Fruit fly (Drosophila melanogaster) whole organism, embryonic: ENCODE results near the gene CG6766.
A peak's percentile ranks its signal among the peaks of the same experiment; 100 is the strongest.

Experiments
- BtbVII ChIP-seq: fragments of 200-800 bp; sonication (Bioruptor generic); optimal IDR thresholded peaks from 3 replicates; lab custom pipeline; 2017; ENCODE audit warnings: missing biosample characterization, mild to moderate bottlenecking, missing genetic modification characterization
- CG10462 ChIP-seq: fragments of 200-800 bp; sonication (Bioruptor generic); optimal IDR thresholded peaks from 2 replicates; lab custom pipeline; 2016; ENCODE audit warnings: missing biosample characterization, missing genetic modification characterization
- CG10959 ChIP-seq: fragments of 200-800 bp; sonication (Bioruptor generic); IDR thresholded peaks from 2 replicates; pipeline ENCODE4 v1.3.6; 2022; ENCODE audit warnings: missing biosample characterization, missing genetic modification characterization
- CG11723 ChIP-seq: fragments of 200-800 bp; sonication (Bioruptor generic); optimal IDR thresholded peaks from 2 replicates; lab custom pipeline; 2017; ENCODE audit warnings: missing biosample characterization, mild to moderate bottlenecking, missing genetic modification characterization
- CG12769 ChIP-seq: fragments of 200-800 bp; sonication (Bioruptor generic); optimal IDR thresholded peaks from 2 replicates; lab custom pipeline; 2019; ENCODE audit warnings: missing biosample characterization, mild to moderate bottlenecking, missing genetic modification characterization, moderate library complexity
- CG15696 ChIP-seq: fragments of 200-800 bp; sonication (Bioruptor generic); optimal IDR thresholded peaks from 2 replicates; lab custom pipeline; 2019; ENCODE audit warnings: missing biosample characterization, mild to moderate bottlenecking, missing genetic modification characterization, moderate library complexity
- CG17829 ChIP-seq: fragments of 200-800 bp; optimal IDR thresholded peaks from 2 replicates; lab custom pipeline; 2019; ENCODE audit warnings: missing biosample characterization, mild to moderate bottlenecking, missing genetic modification characterization, moderate library complexity
- CG31224 ChIP-seq: fragments of 200-800 bp; sonication (Bioruptor generic); IDR thresholded peaks from 2 replicates; pipeline ENCODE4 v1.3.6; 2022; ENCODE audit warnings: missing biosample characterization, missing genetic modification characterization
- CG31365 ChIP-seq: fragments of 200-800 bp; sonication (Bioruptor generic); optimal IDR thresholded peaks from 2 replicates; lab custom pipeline; 2018; ENCODE audit warnings: missing biosample characterization, mild to moderate bottlenecking, missing genetic modification characterization
- CG33557 ChIP-seq: fragments of 200-800 bp; sonication (Bioruptor generic); optimal IDR thresholded peaks from 2 replicates; lab custom pipeline; 2019; ENCODE audit warnings: missing biosample characterization, mild to moderate bottlenecking, missing genetic modification characterization, moderate library complexity
- CG6765 ChIP-seq: fragments of 200-800 bp; sonication (Bioruptor generic); optimal IDR thresholded peaks from 3 replicates; lab custom pipeline; 2017; ENCODE audit warnings: missing biosample characterization, mild to moderate bottlenecking, missing genetic modification characterization
- CG8765 ChIP-seq: fragments of 200-800 bp; sonication (Bioruptor generic); IDR thresholded peaks from 2 replicates; pipeline ENCODE4 v1.3.6; 2022; ENCODE audit warnings: missing biosample characterization, missing genetic modification characterization
- CG9817 ChIP-seq: fragments of 200-800 bp; sonication (Bioruptor generic); optimal IDR thresholded peaks from 2 replicates; lab custom pipeline; 2018; ENCODE audit warnings: missing biosample characterization, mild to moderate bottlenecking, missing genetic modification characterization, moderate library complexity
- Dad ChIP-seq: fragments of 200-800 bp; sonication (Bioruptor generic); optimal IDR thresholded peaks from 3 replicates; lab custom pipeline; 2016; ENCODE audit warnings: missing biosample characterization, missing genetic modification characterization
- Dip3 ChIP-seq: fragments of 200-800 bp; sonication (Bioruptor generic); optimal IDR thresholded peaks from 3 replicates; lab custom pipeline; 2016; ENCODE audit warnings: missing biosample characterization, missing genetic modification characterization
- Dp ChIP-seq: fragments of 200-800 bp; sonication (Bioruptor generic); optimal IDR thresholded peaks from 2 replicates; lab custom pipeline; 2018; ENCODE audit warnings: missing biosample characterization, mild to moderate bottlenecking, missing genetic modification characterization, moderate library complexity
- Ets65A ChIP-seq: fragments of 200-800 bp; sonication (Bioruptor generic); peaks from one replicate; lab custom pipeline; 2016; ENCODE audit warnings: missing biosample characterization, missing genetic modification characterization
- Gsc ChIP-seq: fragments of 200-800 bp; sonication (Bioruptor generic); IDR thresholded peaks from 2 replicates; pipeline ENCODE4 v1.3.6; 2022; ENCODE audit warnings: missing biosample characterization, missing genetic modification characterization
- HLH4C ChIP-seq: fragments of 200-800 bp; sonication (Bioruptor generic); IDR thresholded peaks from 3 replicates; pipeline ENCODE4 v1.3.6; 2022; ENCODE audit warnings: missing biosample characterization, missing genetic modification characterization; ENCODE audit not compliant: partially characterized antibody
- Hey ChIP-seq: fragments of 200-800 bp; sonication (Bioruptor generic); optimal IDR thresholded peaks from 3 replicates; lab custom pipeline; 2018; ENCODE audit warnings: missing biosample characterization, mild to moderate bottlenecking, missing genetic modification characterization
- Lpt ChIP-seq: fragments of >200 bp; optimal IDR thresholded peaks from 2 replicates; lab custom pipeline; 2018; ENCODE audit warnings: missing biosample characterization, missing genetic modification characterization
- Mad ChIP-seq: fragments of 200-800 bp; sonication (Bioruptor generic); optimal IDR thresholded peaks from 2 replicates; lab custom pipeline; 2016; ENCODE audit warnings: missing biosample characterization, missing genetic modification characterization
- Ptx1 ChIP-seq: fragments of 200-800 bp; sonication (Bioruptor generic); IDR thresholded peaks from 2 replicates; pipeline ENCODE4 v1.3.6; 2022; ENCODE audit warnings: missing biosample characterization, missing genetic modification characterization
- Rfx ChIP-seq: fragments of 200-800 bp; sonication (Bioruptor generic); IDR thresholded peaks from 2 replicates; pipeline ENCODE4 v1.3.6; 2022; ENCODE audit warnings: missing biosample characterization, missing genetic modification characterization
- Side ChIP-seq: fragments of 200-800 bp; sonication (Bioruptor generic); optimal IDR thresholded peaks from 2 replicates; lab custom pipeline; 2016; ENCODE audit warnings: missing biosample characterization, missing genetic modification characterization
- Stat92E ChIP-seq, 3 experiments: fragments of >200 bp in 2 of 3; fragments of 200-800 bp in 1 of 3; sonication (Bioruptor generic) in 1 of 3; optimal IDR thresholded peaks; 2 replicates each; lab custom pipeline; 2017 to 2019; ENCODE audit warnings: missing biosample characterization in 3 of 3, missing genetic modification characterization in 3 of 3, mild to moderate bottlenecking in 1 of 3, moderate library complexity in 1 of 3
- Trl ChIP-seq, 3 experiments: fragments of >200 bp in 2 of 3; fragments of 200-800 bp in 1 of 3; sonication (Bioruptor generic) in 1 of 3; optimal IDR thresholded peaks; 2 replicates in 1 of 3; 3 replicates in 2 of 3; lab custom pipeline; 2016 to 2017; ENCODE audit warnings: missing biosample characterization in 1 of 3, missing genetic modification characterization in 1 of 3
- Vsx1 ChIP-seq: fragments of 200-800 bp; sonication (Bioruptor generic); optimal IDR thresholded peaks from 2 replicates; lab custom pipeline; 2017; ENCODE audit warnings: missing biosample characterization, mild to moderate bottlenecking, missing genetic modification characterization, missing genetic modification reagents
- Xrp1 ChIP-seq: fragments of 200-800 bp; sonication (Bioruptor generic); IDR thresholded peaks from 2 replicates; pipeline ENCODE4 v1.3.6; 2022; ENCODE audit warnings: missing biosample characterization, missing genetic modification characterization
- aop ChIP-seq: fragments of 200-800 bp; sonication (Bioruptor generic); IDR thresholded peaks from 2 replicates; pipeline ENCODE4 v1.3.6; 2022; ENCODE audit warnings: missing biosample characterization, missing genetic modification characterization
- cwo ChIP-seq: fragments of 200-800 bp; sonication (Bioruptor generic); optimal IDR thresholded peaks from 3 replicates; lab custom pipeline; 2017; ENCODE audit warnings: missing biosample characterization, missing genetic modification characterization, mild to moderate bottlenecking, moderate library complexity, missing genetic modification reagents
- dmrt99B ChIP-seq: fragments of 200-800 bp; sonication (Bioruptor generic); optimal IDR thresholded peaks from 2 replicates; lab custom pipeline; 2018; ENCODE audit warnings: missing biosample characterization, mild to moderate bottlenecking, missing genetic modification characterization, moderate library complexity
- dpn ChIP-seq, 2 experiments: fragments of 200-800 bp; sonication (Bioruptor generic); optimal IDR thresholded peaks; 3 replicates each; lab custom pipeline; 2016; ENCODE audit warnings: missing biosample characterization in 2 of 2, missing genetic modification characterization in 2 of 2
- dysf ChIP-seq: fragments of 200-800 bp; sonication (Bioruptor generic); IDR thresholded peaks from 3 replicates; pipeline ENCODE4 v1.3.6; 2022; ENCODE audit warnings: missing biosample characterization, missing genetic modification characterization
- emc ChIP-seq: fragments of 200-800 bp; sonication (Bioruptor generic); optimal IDR thresholded peaks from 2 replicates; lab custom pipeline; 2016; ENCODE audit warnings: missing biosample characterization, missing genetic modification characterization
- ems ChIP-seq: fragments of 200-800 bp; sonication (Bioruptor generic); optimal IDR thresholded peaks from 3 replicates; lab custom pipeline; 2016; ENCODE audit warnings: missing biosample characterization, missing genetic modification characterization
- gcm2 ChIP-seq: fragments of 200-800 bp; sonication (Bioruptor generic); optimal IDR thresholded peaks from 2 replicates; lab custom pipeline; 2016; ENCODE audit warnings: missing biosample characterization, missing genetic modification characterization
- gsb ChIP-seq: fragments of 200-800 bp; sonication (Bioruptor generic); IDR thresholded peaks from 2 replicates; pipeline ENCODE4 v1.3.6; 2022; ENCODE audit warnings: missing biosample characterization, missing genetic modification characterization
- hbn ChIP-seq: fragments of 200-800 bp; sonication (Bioruptor generic); IDR thresholded peaks from 2 replicates; pipeline ENCODE4 v1.3.6; 2022; ENCODE audit warnings: missing biosample characterization, missing genetic modification characterization; ENCODE audit not compliant: partially characterized antibody
- kni ChIP-seq: fragments of 200-800 bp; sonication (Bioruptor generic); optimal IDR thresholded peaks from 3 replicates; lab custom pipeline; 2017; ENCODE audit warnings: mild to moderate bottlenecking, missing biosample characterization, missing genetic modification reagents, missing genetic modification characterization
- lmd ChIP-seq: fragments of 200-800 bp; sonication (Bioruptor generic); IDR thresholded peaks from 2 replicates; pipeline ENCODE4 v1.3.6; 2022; ENCODE audit warnings: missing biosample characterization, missing genetic modification characterization
- mld ChIP-seq: fragments of 200-800 bp; sonication (Bioruptor generic); IDR thresholded peaks from 3 replicates; pipeline ENCODE4 v1.3.6; 2022; ENCODE audit warnings: missing biosample characterization, missing genetic modification characterization; ENCODE audit not compliant: partially characterized antibody
- oc ChIP-seq: fragments of 200-800 bp; sonication (Bioruptor generic); optimal IDR thresholded peaks from 2 replicates; lab custom pipeline; 2018; ENCODE audit warnings: missing biosample characterization, mild to moderate bottlenecking, missing genetic modification characterization, moderate library complexity
- pita ChIP-seq: fragments of 200-800 bp; sonication (Bioruptor generic); optimal IDR thresholded peaks from 2 replicates; lab custom pipeline; 2017; ENCODE audit warnings: missing biosample characterization, mild to moderate bottlenecking, missing genetic modification characterization
- sisA ChIP-seq: fragments of 200-800 bp; sonication (Bioruptor generic); IDR thresholded peaks from 2 replicates; pipeline ENCODE4 v1.3.6; 2022; ENCODE audit warnings: missing biosample characterization, missing genetic modification characterization
- sr ChIP-seq: fragments of 200-800 bp; sonication (Bioruptor generic); IDR thresholded peaks from 3 replicates; pipeline ENCODE4 v1.3.6; 2022; ENCODE audit warnings: missing biosample characterization, missing genetic modification characterization
- toy ChIP-seq: fragments of 200-800 bp; sonication (Bioruptor generic); IDR thresholded peaks from 2 replicates; pipeline ENCODE4 v1.3.6; 2022; ENCODE audit warnings: missing biosample characterization, missing genetic modification characterization
- ttk ChIP-seq: fragments of 200-800 bp; sonication (Bioruptor generic); IDR thresholded peaks from 2 replicates; pipeline ENCODE4 v2.1.2; 2022; ENCODE audit warnings: missing biosample characterization, missing genetic modification characterization
- zfh2 ChIP-seq: fragments of 200-800 bp; sonication (Bioruptor generic); optimal IDR thresholded peaks from 2 replicates; lab custom pipeline; 2016; ENCODE audit warnings: missing biosample characterization, missing genetic modification characterization

CG6766 gene

DNA sequence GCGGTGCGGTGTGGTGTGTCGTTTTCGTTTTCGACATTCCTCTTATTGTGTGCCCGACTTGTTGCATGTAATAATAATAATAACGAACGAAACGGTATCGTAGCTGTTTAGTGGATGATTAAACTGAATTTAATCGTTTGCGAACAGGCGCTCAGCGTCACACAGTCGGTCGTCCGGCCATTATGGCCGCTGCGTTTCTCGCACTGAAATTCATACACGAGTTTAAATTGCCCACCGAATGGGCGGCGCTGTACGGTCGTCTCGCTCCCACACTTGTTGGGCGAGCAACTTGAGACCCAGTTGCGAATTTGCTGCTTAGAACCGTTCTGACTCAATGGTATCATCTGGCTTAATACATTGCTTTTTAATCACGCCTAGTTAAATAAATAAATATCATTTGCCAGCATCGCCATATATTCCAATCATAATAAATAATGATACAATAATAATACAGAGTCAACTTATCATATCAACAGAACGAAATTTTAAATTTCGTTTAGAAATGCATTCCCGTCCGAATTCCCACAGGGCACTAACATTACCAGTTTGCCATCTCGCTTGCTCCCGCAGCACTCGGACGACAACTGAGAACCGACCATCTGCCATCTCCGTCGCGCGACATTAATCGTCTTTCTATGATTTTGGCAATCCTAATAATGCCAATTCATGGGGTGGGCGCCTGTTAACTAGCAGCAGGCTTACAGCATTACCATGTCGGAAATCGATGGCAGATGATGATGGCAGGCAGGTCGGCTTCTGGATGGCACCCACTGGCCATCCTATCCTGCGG, 29.4 kb downstream of the CG6766 start (continued):
- TF ChIP-seq Rfx = no peak
- TF ChIP-seq dysf (GFP tag; lab: Robert Waterston, UW) = no peak
- TF ChIP-seq Gsc (GFP tag; lab: Robert Waterston, UW) = no peak
- TF ChIP-seq oc (tag; lab: Kevin White, UChicago) = no peak
- no peak for TF ChIP-seq Dp
- TF ChIP-seq Dad (GFP tag; lab: Kevin White, UChicago) = peak; percentile 68
- TF ChIP-seq aop (GFP tag; lab: Robert Waterston, UW) = no peak
- peak; percentile 29 for TF ChIP-seq Side (GFP tag; lab: Kevin White, UChicago)
- TF ChIP-seq CG33557 (GFP tag; lab: Kevin White, UChicago) = peak; percentile 91
- TF ChIP-seq Xrp1 = no peak
- TF ChIP-seq pita (GFP tag; lab: Kevin White, UChicago) = no peak
- peak; percentile 91 for TF ChIP-seq CG17829 (tag; lab: Kevin White, UChicago)
- TF ChIP-seq dmrt99B (tag; lab: Kevin White, UChicago) = peak; percentile 92
- peak; percentile 88 for TF ChIP-seq cwo (GFP tag; lab: Kevin White, UChicago)
- TF ChIP-seq dpn (GFP tag; optimal IDR thresholded peaks at IDR 0.05; lab: Kevin White, UChicago) = peak; percentile 82 to 91
- no peak for TF ChIP-seq CG8765 (GFP tag; lab: Robert Waterston, UW)
- peak; percentile 87 for TF ChIP-seq CG6765 (GFP tag; lab: Kevin White, UChicago)
- no peak for TF ChIP-seq toy (GFP tag; lab: Robert Waterston, UW)
- TF ChIP-seq Mad = peak; percentile 81
- peak; percentile 67 for TF ChIP-seq CG31365 (tag; lab: Kevin White, UChicago)
- TF ChIP-seq kni (GFP tag; lab: Kevin White, UChicago) = no peak
- TF ChIP-seq Trl (optimal IDR thresholded peaks at IDR 0.05; lab: Kevin White, UChicago) = no peak
- TF ChIP-seq Trl (GFP tag; optimal IDR thresholded peaks at IDR 0.05; lab: Kevin White, UChicago) = peak; percentile 38
- TF ChIP-seq CG15696 (tag; lab: Kevin White, UChicago) = peak; percentile 94
- peak; percentile 94 for TF ChIP-seq CG12769 (tag; lab: Kevin White, UChicago)
- peak; percentile 66 for TF ChIP-seq Hey (tag; lab: Kevin White, UChicago)
- no peak for TF ChIP-seq sr (GFP tag; lab: Robert Waterston, UW)
- TF ChIP-seq ttk (GFP tag; lab: Robert Waterston, UW) = no peak
- peak; percentile 92 for TF ChIP-seq Vsx1 (GFP tag; lab: Kevin White, UChicago)
- TF ChIP-seq mld = no peak
- TF ChIP-seq ems = peak; percentile 84
- TF ChIP-seq Ets65A (GFP tag; lab: Kevin White, UChicago) = peak; percentile 93
- TF ChIP-seq zfh2 (GFP tag; lab: Kevin White, UChicago) = peak; percentile 81
- TF ChIP-seq Dip3 (GFP tag; lab: Kevin White, UChicago) = peak; percentile 78
- peak; percentile 89 for TF ChIP-seq CG11723 (GFP tag; lab: Kevin White, UChicago)
- peak; percentile 94 for TF ChIP-seq CG9817 (tag; lab: Kevin White, UChicago)
- TF ChIP-seq sisA (GFP tag; lab: Robert Waterston, UW) = no peak
- TF ChIP-seq HLH4C (GFP tag; lab: Robert Waterston, UW) = no peak
- TF ChIP-seq CG31224 (GFP tag; lab: Robert Waterston, UW) = no peak
- no peak for TF ChIP-seq gcm2 (GFP tag; lab: Kevin White, UChicago)
- no peak for TF ChIP-seq Stat92E (GFP tag; optimal IDR thresholded peaks at IDR 0.05; lab: Kevin White, UChicago)
- no peak for TF ChIP-seq lmd (GFP tag; lab: Robert Waterston, UW)
- no peak for TF ChIP-seq Ptx1 (GFP tag; lab: Robert Waterston, UW)
- TF ChIP-seq hbn (GFP tag; lab: Robert Waterston, UW) = no peak
- TF ChIP-seq BtbVII (GFP tag; lab: Kevin White, UChicago) = peak; percentile 91
- TF ChIP-seq CG10959 = no peak
- no peak for TF ChIP-seq emc
- TF ChIP-seq Lpt (GFP tag; lab: Kevin White, UChicago) = no peak
- TF ChIP-seq gsb (GFP tag; lab: Robert Waterston, UW) = no peak
- peak; percentile 38 for TF ChIP-seq CG10462 (GFP tag; lab: Kevin White, UChicago)
